Worm (Caenorhabditis elegans) whole organism, L3 larva: Measurements from ENCODE around the gene R05D8.9.

Source experiments
- ama-1 ChIP-seq: fragments of 150-350 bp; optimal IDR thresholded peaks from 2 replicates; lab custom pipeline; 2018
- ceh-16 ChIP-seq: sonication (generic microtip); optimal IDR thresholded peaks from 2 replicates; lab custom pipeline; 2017; ENCODE audit warnings: missing biosample characterization, missing genetic modification characterization
- egl-27 ChIP-seq: sonication (generic microtip); optimal IDR thresholded peaks from 4 replicates; lab custom pipeline; 2017; ENCODE audit warnings: missing biosample characterization, missing genetic modification reagents, missing genetic modification characterization
- elt-1 ChIP-seq: fragments of 150-350 bp; optimal IDR thresholded peaks from 2 replicates; lab custom pipeline; 2014; ENCODE audit warnings: missing biosample characterization, missing genetic modification characterization
- fos-1 ChIP-seq: fragments of 150-350 bp; optimal IDR thresholded peaks from 2 replicates; lab custom pipeline; 2014; ENCODE audit warnings: missing biosample characterization, missing genetic modification characterization
- lsy-12 ChIP-seq: sonication (generic microtip); optimal IDR thresholded peaks from 2 replicates; lab custom pipeline; 2016; ENCODE audit warnings: mild to moderate bottlenecking, missing genetic modification characterization, missing compliant biosample characterization
- nfya-1 ChIP-seq: sonication (generic microtip); optimal IDR thresholded peaks from 2 replicates; lab custom pipeline; 2017; ENCODE audit warnings: missing genetic modification characterization, mild to moderate bottlenecking, missing compliant biosample characterization, antibody characterized with exemption, moderate library complexity; ENCODE audit not compliant: insufficient read depth
- nhr-237 ChIP-seq: fragments of 150-350 bp; optimal IDR thresholded peaks from 2 replicates; lab custom pipeline; 2014; ENCODE audit warnings: missing biosample characterization, missing genetic modification characterization
- nhr-25 ChIP-seq: sonication (generic microtip); optimal IDR thresholded peaks from 2 replicates; lab custom pipeline; 2017; ENCODE audit warnings: missing biosample characterization, missing genetic modification characterization
- pha-4 ChIP-seq: fragments of 150-350 bp; optimal IDR thresholded peaks from 2 replicates; lab custom pipeline; 2014; ENCODE audit warnings: missing biosample characterization, missing genetic modification reagents, missing genetic modification characterization
- pqm-1 ChIP-seq: fragments of 150-350 bp; optimal IDR thresholded peaks from 2 replicates; lab custom pipeline; 2017; ENCODE audit warnings: missing biosample characterization, missing genetic modification characterization, inconsistent platforms
- tbx-2 ChIP-seq: sonication (generic microtip); optimal IDR thresholded peaks from 2 replicates; lab custom pipeline; 2016; ENCODE audit warnings: mild to moderate bottlenecking, missing genetic modification characterization, missing compliant biosample characterization
- zag-1 ChIP-seq: fragments of 150-350 bp; optimal IDR thresholded peaks from 2 replicates; lab custom pipeline; 2014; ENCODE audit warnings: missing biosample characterization, missing genetic modification characterization
- ztf-11 ChIP-seq: fragments of 150-350 bp; optimal IDR thresholded peaks from 2 replicates; lab custom pipeline; 2014; ENCODE audit warnings: missing biosample characterization, missing genetic modification characterization

ce11 chrV:2759456-2759855 lies 7.9 kb downstream of the R05D8.9 start, which contains the start of gene srg-58:
- TF ChIP-seq elt-1 (tag; lab: Kevin White, UChicago) (no peak), ztf-11 (tag; lab: Kevin White, UChicago) (no peak), ama-1 (no peak), fos-1 (tag; lab: Kevin White, UChicago) (no peak), egl-27 (tag; lab: Kevin White, UChicago) (no peak), nhr-25 (tag; lab: Kevin White, UChicago) (no peak), nhr-237 (tag; lab: Kevin White, UChicago) (no peak), tbx-2 (tag; lab: Kevin White, UChicago) (no peak), zag-1 (tag; lab: Kevin White, UChicago) (no peak), lsy-12 (tag; lab: Kevin White, UChicago) (no peak), pha-4 (tag; lab: Kevin White, UChicago) (no peak), pqm-1 (tag; lab: Kevin White, UChicago) (no peak), ceh-16 (tag; lab: Kevin White, UChicago) (no peak), nfya-1 (tag; lab: Kevin White, UChicago) (no peak)
